Worm (Caenorhabditis elegans) whole organism, young adult: Measurements from ENCODE around the gene bed-2.

Source experiments
- bed-2 ChIP-seq: fragments of 200-800 bp; sonication (Bioruptor generic); IDR thresholded peaks from 2 replicates; pipeline ENCODE4 v1.3.6; 2022; ENCODE audit warnings: missing genetic modification reagents, missing genetic modification characterization, missing compliant biosample characterization
- nhr-80 ChIP-seq: sonication (generic microtip); optimal IDR thresholded peaks from 2 replicates; lab custom pipeline; 2016; ENCODE audit warnings: missing genetic modification characterization, missing compliant biosample characterization

- TF ChIP-seq bed-2 (no peak), nhr-80 (tag; lab: Kevin White, UChicago) (no peak)
Measured at ce11 chrIII:11472861-11473260, 2.3 kb upstream of the bed-2 start.
